Worm (Caenorhabditis elegans) whole organism, late embryonic: ENCODE results near the gene F09E5.16.

Experiments
- F13H6.1 ChIP-seq: sonication (generic microtip); optimal IDR thresholded peaks from 2 replicates; lab custom pipeline; 2016; ENCODE audit warnings: missing genetic modification characterization, missing compliant biosample characterization
- K02D7.2 ChIP-seq: sonication (generic microtip); optimal IDR thresholded peaks from 2 replicates; lab custom pipeline; 2017; ENCODE audit warnings: mild to moderate bottlenecking, missing genetic modification characterization, missing compliant biosample characterization
- K09A11.1 ChIP-seq: sonication (generic microtip); optimal IDR thresholded peaks from 2 replicates; lab custom pipeline; 2017; ENCODE audit warnings: antibody characterized with exemption, mild to moderate bottlenecking, missing genetic modification characterization, missing compliant biosample characterization; ENCODE audit not compliant: insufficient read depth
- Y22D7AL.16 ChIP-seq: sonication (generic microtip); optimal IDR thresholded peaks from 2 replicates; lab custom pipeline; 2016; ENCODE audit warnings: missing genetic modification characterization, missing compliant biosample characterization
- ceh-14 ChIP-seq: sonication (generic microtip); optimal IDR thresholded peaks from 2 replicates; lab custom pipeline; 2016; ENCODE audit warnings: missing genotype, missing genetic modification characterization, missing compliant biosample characterization
- ceh-24 ChIP-seq: sonication (generic microtip); optimal IDR thresholded peaks from 2 replicates; lab custom pipeline; 2016; ENCODE audit warnings: mild to moderate bottlenecking, missing genetic modification characterization, missing compliant biosample characterization
- ceh-31 ChIP-seq: sonication (generic microtip); optimal IDR thresholded peaks from 2 replicates; lab custom pipeline; 2016; ENCODE audit warnings: missing genetic modification characterization, missing compliant biosample characterization
- ceh-48 ChIP-seq: sonication (generic microtip); optimal IDR thresholded peaks from 2 replicates; lab custom pipeline; 2016; ENCODE audit warnings: missing genetic modification characterization, inconsistent platforms, missing compliant biosample characterization
- ceh-6 ChIP-seq: fragments of 200-800 bp; sonication (Bioruptor generic); optimal IDR thresholded peaks from 2 replicates; lab custom pipeline; 2018; ENCODE audit warnings: mild to moderate bottlenecking, missing genetic modification characterization, missing compliant biosample characterization
- che-1 ChIP-seq: sonication (generic microtip); optimal IDR thresholded peaks from 2 replicates; lab custom pipeline; 2016; ENCODE audit warnings: mild to moderate bottlenecking, missing genetic modification characterization, missing compliant biosample characterization
- dmd-4 ChIP-seq: sonication (generic microtip); optimal IDR thresholded peaks from 2 replicates; lab custom pipeline; 2016; ENCODE audit warnings: borderline replicate concordance, missing genetic modification characterization, missing compliant biosample characterization
- dve-1 ChIP-seq: sonication (generic microtip); optimal IDR thresholded peaks from 2 replicates; lab custom pipeline; 2017; ENCODE audit warnings: antibody characterized with exemption, mild to moderate bottlenecking, missing genetic modification characterization, missing compliant biosample characterization
- elt-2 ChIP-seq: sonication (generic microtip); optimal IDR thresholded peaks from 2 replicates; lab custom pipeline; 2016; ENCODE audit warnings: missing genetic modification reagents, missing genetic modification characterization, missing compliant biosample characterization
- elt-4 ChIP-seq: sonication (generic microtip); optimal IDR thresholded peaks from 2 replicates; lab custom pipeline; 2016; ENCODE audit warnings: missing genetic modification characterization, missing compliant biosample characterization
- ets-4 ChIP-seq: sonication (generic microtip); optimal IDR thresholded peaks from 2 replicates; lab custom pipeline; 2016; ENCODE audit warnings: missing genetic modification characterization, missing compliant biosample characterization
- fax-1 ChIP-seq: sonication (generic microtip); optimal IDR thresholded peaks from 2 replicates; lab custom pipeline; 2016; ENCODE audit warnings: missing genotype, missing genetic modification characterization, missing compliant biosample characterization
- gmeb-2 ChIP-seq: sonication (generic microtip); optimal IDR thresholded peaks from 2 replicates; lab custom pipeline; 2016; ENCODE audit warnings: missing genetic modification characterization, inconsistent platforms, missing compliant biosample characterization
- hlh-13 ChIP-seq: fragments of 200-800 bp; sonication (Bioruptor generic); optimal IDR thresholded peaks from 2 replicates; lab custom pipeline; 2018; ENCODE audit warnings: mild to moderate bottlenecking, missing genetic modification characterization, missing compliant biosample characterization
- hlh-6 ChIP-seq: sonication (generic microtip); optimal IDR thresholded peaks from 2 replicates; lab custom pipeline; 2016; ENCODE audit warnings: missing genotype, missing genetic modification characterization, missing compliant biosample characterization
- hlh-8 ChIP-seq: sonication (generic microtip); optimal IDR thresholded peaks from 2 replicates; lab custom pipeline; 2016; ENCODE audit warnings: missing genotype, missing genetic modification characterization, missing compliant biosample characterization
- lin-11 ChIP-seq: fragments of 200-800 bp; sonication (Bioruptor generic); optimal IDR thresholded peaks from 2 replicates; lab custom pipeline; 2018; ENCODE audit warnings: mild to moderate bottlenecking, missing genetic modification characterization, missing compliant biosample characterization
- madf-2 ChIP-seq: sonication (generic microtip); optimal IDR thresholded peaks from 2 replicates; lab custom pipeline; 2017; ENCODE audit warnings: missing genetic modification characterization, missing compliant biosample characterization
- nfya-1 ChIP-seq: sonication (generic microtip); optimal IDR thresholded peaks from 2 replicates; lab custom pipeline; 2017; ENCODE audit warnings: missing genetic modification characterization, mild to moderate bottlenecking, missing compliant biosample characterization, antibody characterized with exemption, moderate library complexity
- nhr-232 ChIP-seq: sonication (generic microtip); optimal IDR thresholded peaks from 2 replicates; lab custom pipeline; 2016; ENCODE audit warnings: missing genetic modification characterization, missing compliant biosample characterization
- pag-3 ChIP-seq: sonication (generic microtip); optimal IDR thresholded peaks from 2 replicates; lab custom pipeline; 2016; ENCODE audit warnings: missing compliant biosample characterization, missing genetic modification characterization, borderline replicate concordance
- pax-1 ChIP-seq: fragments of 150-350 bp; optimal IDR thresholded peaks from 2 replicates; lab custom pipeline; 2014; ENCODE audit warnings: missing biosample characterization, missing genetic modification characterization
- pha-4 ChIP-seq: fragments of 150-350 bp; optimal IDR thresholded peaks from 2 replicates; lab custom pipeline; 2018; ENCODE audit warnings: missing biosample characterization, missing genetic modification reagents, missing genetic modification characterization
- pqm-1 ChIP-seq: sonication (generic microtip); optimal IDR thresholded peaks from 2 replicates; lab custom pipeline; 2016; ENCODE audit warnings: missing genetic modification characterization, missing compliant biosample characterization
- pros-1 ChIP-seq: fragments of 150-350 bp; optimal IDR thresholded peaks from 2 replicates; lab custom pipeline; 2014; ENCODE audit warnings: missing biosample characterization, missing genetic modification reagents, missing genetic modification characterization
- ref-2 ChIP-seq: sonication (generic microtip); optimal IDR thresholded peaks from 2 replicates; lab custom pipeline; 2016; ENCODE audit warnings: missing genetic modification characterization, missing compliant biosample characterization
- sox-2 ChIP-seq: fragments of 200-800 bp; sonication (Bioruptor generic); IDR thresholded peaks from 2 replicates; pipeline ENCODE4 v1.3.6; 2022; ENCODE audit warnings: missing genetic modification reagents, missing genetic modification characterization, missing compliant biosample characterization
- syd-9 ChIP-seq: sonication (generic microtip); optimal IDR thresholded peaks from 2 replicates; lab custom pipeline; 2016; ENCODE audit warnings: mild to moderate bottlenecking, missing genetic modification characterization, moderate library complexity, missing compliant biosample characterization
- tbx-2 ChIP-seq: sonication (generic microtip); optimal IDR thresholded peaks from 2 replicates; lab custom pipeline; 2016; ENCODE audit warnings: missing genetic modification characterization, missing compliant biosample characterization
- tbx-7 ChIP-seq: sonication (generic microtip); optimal IDR thresholded peaks from 2 replicates; lab custom pipeline; 2016; ENCODE audit warnings: missing genotype, missing genetic modification characterization, missing compliant biosample characterization
- ttx-3 ChIP-seq: sonication (generic microtip); optimal IDR thresholded peaks from 2 replicates; lab custom pipeline; 2016; ENCODE audit warnings: missing genetic modification reagents, missing genetic modification characterization, missing compliant biosample characterization
- unc-86 ChIP-seq: sonication (generic microtip); optimal IDR thresholded peaks from 2 replicates; lab custom pipeline; 2016; ENCODE audit warnings: missing genetic modification characterization, missing compliant biosample characterization
- zip-5 ChIP-seq: sonication (generic microtip); optimal IDR thresholded peaks from 2 replicates; lab custom pipeline; 2016; ENCODE audit warnings: missing genetic modification characterization, missing compliant biosample characterization

The F09E5.16 gene

ce11 chrII:5323773-5324172 is 41.8 kb downstream of the F09E5.16 start:
- peak; percentile 67 for TF ChIP-seq pqm-1 (tag; lab: Kevin White, UChicago)
- TF ChIP-seq che-1 (tag; lab: Kevin White, UChicago) = no peak
- TF ChIP-seq elt-2 (tag; lab: Kevin White, UChicago) = peak; percentile 99

ce11 chrII:5322732-5323326 is 42.7 kb downstream of the F09E5.16 start, which contains the start of gene vhp-1:
TSS of gene vhp-1 (plus strand) at chrII:5323276.
- no peak for TF ChIP-seq hlh-8
- TF ChIP-seq fax-1 (tag; lab: Kevin White, UChicago) = no peak
- no peak for TF ChIP-seq ttx-3 (tag; lab: Kevin White, UChicago)
- TF ChIP-seq lin-11 (tag; lab: Kevin White, UChicago) = no peak
- no peak for TF ChIP-seq tbx-7 (tag; lab: Kevin White, UChicago)
- TF ChIP-seq ets-4 = no peak
- no peak for TF ChIP-seq syd-9
- no peak for TF ChIP-seq ceh-48 (tag; lab: Kevin White, UChicago)
- no peak for TF ChIP-seq dmd-4 (tag; lab: Kevin White, UChicago)
- no peak for TF ChIP-seq ref-2 (tag; lab: Kevin White, UChicago)

ce11 chrII:5321718-5322286 is 43.7 kb downstream of the F09E5.16 start:
- TF ChIP-seq ref-2 (tag; lab: Kevin White, UChicago) (peak; percentile 21), pros-1 (tag; lab: Kevin White, UChicago) (no peak), elt-4 (tag; lab: Kevin White, UChicago) (no peak), hlh-13 (GFP tag; lab: Kevin White, UChicago) (no peak), nhr-232 (no peak), F13H6.1 (tag; lab: Kevin White, UChicago) (no peak), syd-9 (no peak), tbx-2 (tag; lab: Kevin White, UChicago) (peak; percentile 22), pax-1 (tag; lab: Kevin White, UChicago) (no peak), tbx-7 (tag; lab: Kevin White, UChicago) (no peak), ceh-14 (no peak), madf-2 (tag; lab: Kevin White, UChicago) (no peak), ceh-6 (GFP tag; lab: Kevin White, UChicago) (no peak), pha-4 (tag; lab: Kevin White, UChicago) (no peak), gmeb-2 (tag; lab: Kevin White, UChicago) (no peak), ceh-24 (tag; lab: Kevin White, UChicago) (no peak), unc-86 (tag; lab: Kevin White, UChicago) (no peak), pag-3 (tag; lab: Kevin White, UChicago) (no peak), ets-4 (no peak), nfya-1 (peak; percentile 28), K09A11.1 (tag; lab: Kevin White, UChicago) (no peak), ceh-31 (peak; percentile 45), zip-5 (tag; lab: Kevin White, UChicago) (no peak), dve-1 (tag; lab: Kevin White, UChicago) (no peak), hlh-8 (no peak), Y22D7AL.16 (tag; lab: Kevin White, UChicago) (no peak), K02D7.2 (no peak), hlh-6 (tag; lab: Kevin White, UChicago) (no peak), sox-2 (GFP tag; lab: Robert Waterston, UW) (no peak; the same call in 1 of the 2 replicates)
